Worm (Caenorhabditis elegans): ENCODE results near the gene Y43F8B.1.

The Y43F8B.1 gene

ce11 chrV:19555869-19556268 is 9.9 kb upstream of the Y43F8B.1 start, which contains the start of gene oac-1:
oac-1 (minus strand) TSS chrV:19555969.
- no peak for TF ChIP-seq tbx-2 (tag; optimal IDR thresholded peaks at IDR 0.05)
- no peak for TF ChIP-seq ama-1 (optimal IDR thresholded peaks at IDR 0.05)
- TF ChIP-seq lin-39 (tag; optimal IDR thresholded peaks at IDR 0.05): no peak
- TF ChIP-seq nhr-67 (tag; optimal IDR thresholded peaks at IDR 0.05): no peak
- no peak for TF ChIP-seq mdl-1 (tag; optimal IDR thresholded peaks at IDR 0.05)
- TF ChIP-seq ztf-11 (tag; optimal IDR thresholded peaks at IDR 0.05): no peak
- TF ChIP-seq elt-1 (tag; optimal IDR thresholded peaks at IDR 0.05): no peak

ce11 chrV:19555350-19555749 is 9.3 kb upstream of the Y43F8B.1 start:
- TF ChIP-seq fkh-2 (tag; optimal IDR thresholded peaks at IDR 0.05) (no peak), jun-1 (tag; optimal IDR thresholded peaks at IDR 0.05) (no peak), R02D3.7 (tag; optimal IDR thresholded peaks at IDR 0.05) (no peak), nhr-25 (tag; optimal IDR thresholded peaks at IDR 0.05) (no peak), snpc-4 (tag; optimal IDR thresholded peaks at IDR 0.05) (no peak), egl-27 (tag; optimal IDR thresholded peaks at IDR 0.05) (no peak)

- no peak for TF ChIP-seq aly-2 (tag; optimal IDR thresholded peaks at IDR 0.05)
- TF ChIP-seq sea-2 (GFP tag; optimal IDR thresholded peaks at IDR 0.05): no peak
- TF ChIP-seq nhr-28 (tag; optimal IDR thresholded peaks at IDR 0.05): no peak
- no peak for TF ChIP-seq fos-1 (tag; optimal IDR thresholded peaks at IDR 0.05)
- TF ChIP-seq skn-1 (tag; optimal IDR thresholded peaks at IDR 0.05): no peak
- no peak for TF ChIP-seq nhr-237 (tag; optimal IDR thresholded peaks at IDR 0.05)
- no peak for TF ChIP-seq eor-1 (tag; optimal IDR thresholded peaks at IDR 0.05)
Measured at ce11 chrV:19550294-19550693, 4.3 kb upstream of the Y43F8B.1 start.

DNA sequence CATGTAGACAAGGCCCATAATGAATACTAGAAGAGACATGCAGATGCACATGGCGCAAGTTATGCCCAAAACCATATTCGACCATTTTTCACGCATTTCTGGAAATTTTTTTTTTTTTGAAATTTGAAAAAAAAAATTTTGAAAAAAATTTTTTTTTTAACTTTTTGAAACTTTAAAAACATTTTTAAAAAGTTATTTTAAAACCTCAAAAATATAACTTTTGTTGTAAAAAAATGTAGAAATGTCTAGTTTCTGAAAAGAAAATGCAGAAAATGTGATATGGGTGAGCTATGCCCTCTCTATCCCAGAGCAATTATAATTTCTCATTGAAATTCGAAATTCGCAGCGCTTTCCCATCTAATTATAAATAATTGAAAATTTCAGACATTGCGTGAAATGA is 3.7 kb upstream of the Y43F8B.1 start, which contains the start of gene Y43F8B.20:
Y43F8B.20 (minus strand) TSS at position 101 of the 400 bp plus-strand sequence.
- TF ChIP-seq mdl-1 (tag; optimal IDR thresholded peaks at IDR 0.05): no peak
- no peak for TF ChIP-seq ceh-9 (tag; optimal IDR thresholded peaks at IDR 0.05)

DNA sequence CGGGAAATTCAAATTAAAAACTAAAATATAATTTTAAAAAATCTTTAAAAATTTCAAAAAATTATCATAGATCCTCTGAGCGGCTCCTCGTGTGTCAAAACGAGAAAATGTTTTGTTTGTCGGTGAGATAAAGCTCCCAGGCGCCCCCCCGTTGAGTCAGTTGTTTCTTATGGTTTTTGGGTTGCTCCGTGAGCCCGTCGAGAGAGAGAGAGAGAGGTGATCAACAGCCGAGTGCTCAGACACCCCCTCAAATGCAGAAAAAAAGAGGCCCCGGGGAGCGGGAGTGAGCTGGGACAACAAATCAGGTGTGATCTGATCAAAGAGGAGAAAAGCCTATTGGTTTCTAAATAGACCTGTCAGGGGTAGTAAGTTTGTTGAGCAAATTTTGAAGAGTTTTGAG is 673 bp upstream of the Y43F8B.1 start:
- TF ChIP-seq unc-62 (GFP tag; optimal IDR thresholded peaks at IDR 0.05) (no peak), tbx-2 (tag; optimal IDR thresholded peaks at IDR 0.05) (no peak), nhr-43 (tag; optimal IDR thresholded peaks at IDR 0.05; ENCODE audit: poor library complexity, severe bottlenecking) (no peak)

DNA sequence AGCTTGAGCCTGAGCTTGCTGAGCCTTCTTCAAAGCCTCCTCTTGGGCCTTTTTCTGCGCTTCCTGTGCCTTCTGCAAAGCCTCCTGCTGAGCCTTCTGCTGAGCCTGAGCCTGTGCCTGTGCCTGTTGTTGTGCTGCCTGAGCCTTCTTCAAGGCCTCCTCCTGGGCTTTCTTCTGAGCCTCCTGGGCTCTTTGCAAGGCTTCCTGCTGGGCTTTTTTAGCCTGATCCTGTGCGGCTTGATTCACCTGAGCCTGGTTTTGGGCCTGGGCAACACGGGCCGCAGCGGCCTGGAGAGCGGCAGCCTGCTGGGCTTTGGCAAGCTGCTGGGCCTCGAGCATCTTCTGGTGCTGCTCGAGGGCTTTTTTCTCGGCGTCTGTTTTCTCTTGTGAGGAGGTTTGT is 974 bp downstream of the Y43F8B.1 start:
- TF ChIP-seq ceh-16 (tag; optimal IDR thresholded peaks at IDR 0.05): no peak

DNA sequence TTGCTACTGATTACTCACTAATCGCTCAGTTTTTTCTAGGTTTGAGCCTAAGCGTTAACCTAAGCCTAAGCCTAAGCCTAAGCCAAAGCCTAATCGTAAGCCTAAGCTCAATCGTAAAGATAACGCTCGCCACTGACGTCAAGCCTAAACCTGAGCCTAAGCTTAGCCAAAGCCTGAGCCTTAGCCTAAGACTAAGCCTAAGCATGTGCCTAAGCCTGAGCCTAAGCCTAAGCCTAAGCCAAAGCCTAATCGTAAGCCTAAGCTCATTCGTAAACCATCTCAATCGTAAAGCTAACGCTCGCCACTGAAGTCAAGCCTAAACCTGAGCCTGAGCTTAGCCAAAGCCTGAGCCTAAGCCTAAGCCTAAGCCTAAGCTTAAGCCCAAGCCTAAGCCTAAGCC is 2.5 kb downstream of the Y43F8B.1 start:
- TF ChIP-seq ceh-28 (tag; optimal IDR thresholded peaks at IDR 0.05): no peak
- no peak for TF ChIP-seq R02D3.7 (tag; optimal IDR thresholded peaks at IDR 0.05)
- no peak for TF ChIP-seq eor-1 (tag; optimal IDR thresholded peaks at IDR 0.05)
- TF ChIP-seq nhr-76 (tag; optimal IDR thresholded peaks at IDR 0.05): no peak
- TF ChIP-seq snpc-4 (tag; optimal IDR thresholded peaks at IDR 0.05): no peak
- TF ChIP-seq lin-15B (tag; optimal IDR thresholded peaks at IDR 0.05): no peak
- TF ChIP-seq pqm-1 (tag; optimal IDR thresholded peaks at IDR 0.05): no peak
- no peak for TF ChIP-seq ceh-16 (tag; optimal IDR thresholded peaks at IDR 0.05)
- TF ChIP-seq fkh-2 (tag; optimal IDR thresholded peaks at IDR 0.05): no peak
- no peak for TF ChIP-seq elt-3 (tag; optimal IDR thresholded peaks at IDR 0.05)
- TF ChIP-seq fos-1 (tag; optimal IDR thresholded peaks at IDR 0.05): no peak
- TF ChIP-seq nhr-12 (tag; optimal IDR thresholded peaks at IDR 0.05): no peak
- TF ChIP-seq nhr-67 (tag; optimal IDR thresholded peaks at IDR 0.05): no peak
- no peak for TF ChIP-seq nhr-237 (tag; optimal IDR thresholded peaks at IDR 0.05)
- TF ChIP-seq fkh-10 (GFP tag; optimal IDR thresholded peaks at IDR 0.05): no peak
- no peak for TF ChIP-seq unc-39 (tag; optimal IDR thresholded peaks at IDR 0.05)
- no peak for TF ChIP-seq nhr-23 (tag; optimal IDR thresholded peaks at IDR 0.05)

Data from whole organism, L3 larva.